Worm (Caenorhabditis elegans) whole organism, L3 larva: ENCODE results near the gene ugt-53.

Experiments
- ceh-28 ChIP-seq: fragments of 150-350 bp; optimal IDR thresholded peaks from 2 replicates; lab custom pipeline; 2014; ENCODE audit warnings: missing biosample characterization, missing genetic modification reagents, missing genetic modification characterization
- ceh-82 ChIP-seq: fragments of 150-350 bp; optimal IDR thresholded peaks from 2 replicates; lab custom pipeline; 2014; ENCODE audit warnings: missing biosample characterization, missing genetic modification characterization
- egl-27 ChIP-seq: sonication (generic microtip); optimal IDR thresholded peaks from 4 replicates; lab custom pipeline; 2017; ENCODE audit warnings: missing biosample characterization, missing genetic modification reagents, missing genetic modification characterization
- elt-1 ChIP-seq: fragments of 150-350 bp; optimal IDR thresholded peaks from 2 replicates; lab custom pipeline; 2014; ENCODE audit warnings: missing biosample characterization, missing genetic modification characterization
- elt-2 ChIP-seq: sonication (generic microtip); optimal IDR thresholded peaks from 2 replicates; lab custom pipeline; 2016; ENCODE audit warnings: missing genetic modification reagents, mild to moderate bottlenecking, missing genetic modification characterization, missing compliant biosample characterization
- elt-3 ChIP-seq, 3 experiments: fragments of 150-350 bp in 1 of 3; sonication (generic microtip) in 2 of 3; optimal IDR thresholded peaks; 2 replicates in 2 of 3; 4 replicates in 1 of 3; lab custom pipeline; 2014 to 2017; ENCODE audit warnings: missing biosample characterization in 3 of 3, missing genetic modification characterization in 3 of 3
- fkh-2 ChIP-seq: fragments of 150-350 bp; optimal IDR thresholded peaks from 2 replicates; lab custom pipeline; 2014; ENCODE audit warnings: missing biosample characterization, missing genetic modification reagents, missing genetic modification characterization
- fos-1 ChIP-seq: fragments of 150-350 bp; optimal IDR thresholded peaks from 2 replicates; lab custom pipeline; 2014; ENCODE audit warnings: missing biosample characterization, missing genetic modification characterization
- hmg-11 ChIP-seq: sonication (generic microtip); optimal IDR thresholded peaks from 2 replicates; lab custom pipeline; 2016; ENCODE audit warnings: missing genetic modification characterization, missing compliant biosample characterization
- jun-1 ChIP-seq: fragments of 150-350 bp; optimal IDR thresholded peaks from 2 replicates; lab custom pipeline; 2014; ENCODE audit warnings: missing biosample characterization, missing genetic modification reagents, missing genetic modification characterization
- lin-39 ChIP-seq: fragments of 150-350 bp; optimal IDR thresholded peaks from 2 replicates; lab custom pipeline; 2018; ENCODE audit warnings: missing biosample characterization, missing genetic modification reagents, missing genetic modification characterization
- lsy-12 ChIP-seq: sonication (generic microtip); optimal IDR thresholded peaks from 2 replicates; lab custom pipeline; 2016; ENCODE audit warnings: mild to moderate bottlenecking, missing genetic modification characterization, missing compliant biosample characterization
- mdl-1 ChIP-seq: fragments of 150-350 bp; optimal IDR thresholded peaks from 2 replicates; lab custom pipeline; 2014; ENCODE audit warnings: missing biosample characterization, missing genetic modification characterization
- mml-1 ChIP-seq: fragments of 150-350 bp; sonication (generic microtip); optimal IDR thresholded peaks from 3 replicates; lab custom pipeline; 2014; ENCODE audit warnings: missing biosample characterization, missing genetic modification characterization
- nfya-1 ChIP-seq: sonication (generic microtip); optimal IDR thresholded peaks from 2 replicates; lab custom pipeline; 2017; ENCODE audit warnings: missing genetic modification characterization, mild to moderate bottlenecking, missing compliant biosample characterization, antibody characterized with exemption, moderate library complexity; ENCODE audit not compliant: insufficient read depth
- nhr-12 ChIP-seq: fragments of 150-350 bp; optimal IDR thresholded peaks from 2 replicates; lab custom pipeline; 2014; ENCODE audit warnings: missing biosample characterization, missing genetic modification characterization
- nhr-23 ChIP-seq: fragments of 150-350 bp; optimal IDR thresholded peaks from 2 replicates; lab custom pipeline; 2014; ENCODE audit warnings: missing biosample characterization, missing genetic modification reagents, missing genetic modification characterization
- nhr-237 ChIP-seq: fragments of 150-350 bp; optimal IDR thresholded peaks from 2 replicates; lab custom pipeline; 2014; ENCODE audit warnings: missing biosample characterization, missing genetic modification characterization
- nhr-25 ChIP-seq: sonication (generic microtip); optimal IDR thresholded peaks from 2 replicates; lab custom pipeline; 2017; ENCODE audit warnings: missing biosample characterization, missing genetic modification characterization
- nhr-28 ChIP-seq: fragments of 150-350 bp; optimal IDR thresholded peaks from 2 replicates; lab custom pipeline; 2014; ENCODE audit warnings: missing biosample characterization, missing genetic modification characterization
- nhr-67 ChIP-seq: fragments of 150-350 bp; optimal IDR thresholded peaks from 2 replicates; lab custom pipeline; 2014; ENCODE audit warnings: missing biosample characterization, missing genetic modification characterization
- nhr-76 ChIP-seq: fragments of 150-350 bp; sonication (generic microtip); optimal IDR thresholded peaks from 5 replicates; lab custom pipeline; 2014; ENCODE audit warnings: missing biosample characterization, missing genetic modification characterization
- nhr-77 ChIP-seq: fragments of 150-350 bp; optimal IDR thresholded peaks from 2 replicates; lab custom pipeline; 2014; ENCODE audit warnings: missing biosample characterization, missing genetic modification characterization
- pha-4 ChIP-seq: fragments of 150-350 bp; optimal IDR thresholded peaks from 2 replicates; lab custom pipeline; 2014; ENCODE audit warnings: missing biosample characterization, missing genetic modification reagents, missing genetic modification characterization
- pqm-1 ChIP-seq: fragments of 150-350 bp; optimal IDR thresholded peaks from 2 replicates; lab custom pipeline; 2017; ENCODE audit warnings: missing biosample characterization, missing genetic modification characterization, inconsistent platforms
- sea-2 ChIP-seq: fragments of 150-350 bp; sonication (generic microtip); optimal IDR thresholded peaks from 4 replicates; lab custom pipeline; 2014; ENCODE audit warnings: missing biosample characterization, missing genetic modification reagents, missing genetic modification characterization
- snpc-4 ChIP-seq: fragments of 150-350 bp; optimal IDR thresholded peaks from 2 replicates; lab custom pipeline; 2014; ENCODE audit warnings: missing biosample characterization, missing genetic modification characterization
- tbx-2 ChIP-seq: sonication (generic microtip); optimal IDR thresholded peaks from 2 replicates; lab custom pipeline; 2016; ENCODE audit warnings: mild to moderate bottlenecking, missing genetic modification characterization, missing compliant biosample characterization
- unc-39 ChIP-seq: sonication (generic microtip); optimal IDR thresholded peaks from 4 replicates; lab custom pipeline; 2017; ENCODE audit warnings: missing biosample characterization, missing genetic modification characterization
- ztf-11 ChIP-seq: fragments of 150-350 bp; optimal IDR thresholded peaks from 2 replicates; lab custom pipeline; 2014; ENCODE audit warnings: missing biosample characterization, missing genetic modification characterization
- ztf-4 ChIP-seq: fragments of 150-350 bp; optimal IDR thresholded peaks from 2 replicates; lab custom pipeline; 2014; ENCODE audit warnings: missing biosample characterization, missing genetic modification characterization

Gene ugt-53

ce11 chrV:2880356-2880755 lies 31.2 kb downstream of the ugt-53 start:
- TF ChIP-seq snpc-4 (tag; lab: Kevin White, UChicago): no peak
- no peak for TF ChIP-seq tbx-2
- TF ChIP-seq elt-3 (tag; optimal IDR thresholded peaks at IDR 0.05; lab: Kevin White, UChicago): no peak
- TF ChIP-seq elt-2: peak; percentile 84
- TF ChIP-seq fos-1: no peak
- TF ChIP-seq nhr-76 (tag; lab: Kevin White, UChicago): no peak
- TF ChIP-seq nhr-237 (tag; lab: Kevin White, UChicago): no peak
- TF ChIP-seq nhr-77: no peak
- peak; percentile 49 for TF ChIP-seq pqm-1 (tag; lab: Kevin White, UChicago)
- no peak for TF ChIP-seq nhr-23 (tag; lab: Kevin White, UChicago)
- TF ChIP-seq jun-1: peak; percentile 59
- TF ChIP-seq ztf-4 (tag; lab: Kevin White, UChicago): no peak
- no peak for TF ChIP-seq pha-4 (tag; lab: Kevin White, UChicago)
- TF ChIP-seq unc-39 (tag; lab: Kevin White, UChicago): no peak
- no peak for TF ChIP-seq nhr-25 (tag; lab: Kevin White, UChicago)
- TF ChIP-seq mml-1: no peak
- no peak for TF ChIP-seq nfya-1
- no peak for TF ChIP-seq sea-2 (GFP tag; lab: Kevin White, UChicago)
- no peak for TF ChIP-seq mdl-1 (tag; lab: Kevin White, UChicago)
- no peak for TF ChIP-seq ceh-28 (tag; lab: Kevin White, UChicago)

ce11 chrV:2881016-2881415 lies 31.9 kb downstream of the ugt-53 start, which contains the start of gene ifc-1:
TSS of gene ifc-1 (plus strand) at chrV:2881393.
- TF ChIP-seq nfya-1 (no peak), ztf-11 (tag; lab: Kevin White, UChicago) (no peak), elt-2 (peak; percentile 57), ceh-82 (tag; lab: Kevin White, UChicago) (no peak), nhr-12 (no peak)

- TF ChIP-seq hmg-11 (no peak), elt-2 (peak; percentile 40), nhr-12 (no peak), pqm-1 (tag; lab: Kevin White, UChicago) (peak; percentile 10), egl-27 (no peak), sea-2 (GFP tag; lab: Kevin White, UChicago) (no peak)
- TF ChIP-seq, all 47 proteins: peak for 2
These were observed 32.4 kb downstream of the ugt-53 start for ce11 chrV:2881565-2881964.

ce11 chrV:2883097-2883496 lies 34.0 kb downstream of the ugt-53 start:
- TF ChIP-seq nhr-25 (tag; lab: Kevin White, UChicago) (no peak), fkh-2 (tag; lab: Kevin White, UChicago) (no peak), lin-39 (tag; lab: Kevin White, UChicago) (no peak), nhr-12 (no peak), pqm-1 (tag; lab: Kevin White, UChicago) (no peak), nhr-28 (no peak), snpc-4 (tag; lab: Kevin White, UChicago) (no peak), sea-2 (GFP tag; lab: Kevin White, UChicago) (no peak), ztf-4 (tag; lab: Kevin White, UChicago) (no peak), elt-3 (tag; optimal IDR thresholded peaks at IDR 0.05; lab: Kevin White, UChicago) (no peak), ceh-28 (tag; lab: Kevin White, UChicago) (no peak), mdl-1 (tag; lab: Kevin White, UChicago) (no peak)
- TF ChIP-seq, all 47 proteins: peak for 0

- TF ChIP-seq hmg-11 (no peak), jun-1 (no peak), lsy-12 (tag; lab: Kevin White, UChicago) (no peak), fkh-2 (tag; lab: Kevin White, UChicago) (no peak), elt-1 (no peak)
These were observed 35.3 kb downstream of the ugt-53 start, which contains the start of gene sre-24 for ce11 chrV:2884411-2884810. TSS of gene sre-24 (plus strand) at chrV:2884711.

ce11 chrV:2888265-2888664 lies 39.1 kb downstream of the ugt-53 start:
- no peak for TF ChIP-seq nhr-67
- TF ChIP-seq nhr-12: no peak
- no peak for TF ChIP-seq nfya-1
